Worm (Caenorhabditis elegans) whole organism, L4 larva: ENCODE data around the gene mdf-1.

ENCODE experiments used
- D1046.2 ChIP-seq: fragments of 200-800 bp; sonication (Bioruptor generic); IDR thresholded peaks from 2 replicates; pipeline ENCODE4 v1.3.6; 2022; ENCODE audit warnings: missing genetic modification characterization, missing compliant biosample characterization
- F37D6.2 ChIP-seq: sonication (generic microtip); optimal IDR thresholded peaks from 2 replicates; lab custom pipeline; 2016; ENCODE audit warnings: mild to moderate bottlenecking, missing genetic modification characterization, missing compliant biosample characterization
- Y5F2A.4 ChIP-seq: fragments of 200-800 bp; sonication (Bioruptor generic); optimal IDR thresholded peaks from 2 replicates; lab custom pipeline; 2018; ENCODE audit warnings: mild to moderate bottlenecking, missing genetic modification characterization, missing compliant biosample characterization
- aha-1 ChIP-seq: fragments of 150-350 bp; peaks from one replicate; lab custom pipeline; 2014; ENCODE audit warnings: missing biosample characterization, missing genetic modification characterization
- ama-1 ChIP-seq: fragments of 150-350 bp; optimal IDR thresholded peaks from 2 replicates; lab custom pipeline; 2014; ENCODE audit warnings: inconsistent platforms, mixed read lengths
- ceh-20 ChIP-seq: fragments of 200-800 bp; sonication (Bioruptor generic); IDR thresholded peaks from 2 replicates; pipeline ENCODE4 v1.3.6; 2022; ENCODE audit warnings: missing genetic modification reagents, missing genetic modification characterization, missing compliant biosample characterization
- ceh-44 ChIP-seq: fragments of 200-800 bp; sonication (Bioruptor generic); IDR thresholded peaks from 2 replicates; pipeline ENCODE4 v1.3.6; 2022; ENCODE audit warnings: missing genetic modification reagents, missing genetic modification characterization, missing compliant biosample characterization
- ceh-82 ChIP-seq: sonication (generic microtip); optimal IDR thresholded peaks from 2 replicates; lab custom pipeline; 2017; ENCODE audit warnings: missing biosample characterization, missing genetic modification characterization
- ces-1 ChIP-seq: fragments of 150-350 bp; sonication (generic microtip); optimal IDR thresholded peaks from 4 replicates; lab custom pipeline; 2014; ENCODE audit warnings: missing biosample characterization, missing genetic modification reagents, missing genetic modification characterization
- ctbp-1 ChIP-seq: fragments of 200-800 bp; sonication (Bioruptor generic); IDR thresholded peaks from 2 replicates; pipeline ENCODE4 v1.3.6; 2022; ENCODE audit warnings: missing genetic modification reagents, missing genetic modification characterization, missing compliant biosample characterization
- daf-12 ChIP-seq: fragments of 150-350 bp; optimal IDR thresholded peaks from 2 replicates; lab custom pipeline; 2014; ENCODE audit warnings: missing biosample characterization, missing genetic modification reagents, missing genetic modification characterization
- daf-8 ChIP-seq: fragments of 200-800 bp; sonication (Bioruptor generic); IDR thresholded peaks from 2 replicates; pipeline ENCODE4 v1.3.6; 2022; ENCODE audit warnings: missing genetic modification characterization, missing compliant biosample characterization
- dmd-8 ChIP-seq: fragments of 200-800 bp; sonication (Bioruptor generic); IDR thresholded peaks from 2 replicates; pipeline ENCODE4 v1.3.6; 2022; ENCODE audit warnings: missing genetic modification characterization, missing compliant biosample characterization
- duxl-1 ChIP-seq: sonication (generic microtip); optimal IDR thresholded peaks from 2 replicates; lab custom pipeline; 2016; ENCODE audit warnings: mild to moderate bottlenecking, missing genetic modification characterization, moderate library complexity, missing compliant biosample characterization; ENCODE audit not compliant: poor library complexity
- egl-43 ChIP-seq: fragments of 200-800 bp; sonication (Bioruptor generic); IDR thresholded peaks from 2 replicates; pipeline ENCODE4 v1.3.6; 2022; ENCODE audit warnings: missing genetic modification reagents, missing genetic modification characterization, missing compliant biosample characterization
- fkh-10 ChIP-seq: fragments of 150-350 bp; optimal IDR thresholded peaks from 2 replicates; lab custom pipeline; 2014; ENCODE audit warnings: missing biosample characterization, missing genetic modification reagents, missing genetic modification characterization
- hlh-11 ChIP-seq: fragments of 200-800 bp; sonication (Bioruptor generic); optimal IDR thresholded peaks from 2 replicates; lab custom pipeline; 2018; ENCODE audit warnings: mild to moderate bottlenecking, missing genetic modification characterization, missing compliant biosample characterization
- hmg-1.1 ChIP-seq: fragments of 200-800 bp; sonication (Bioruptor generic); IDR thresholded peaks from 2 replicates; pipeline ENCODE4 v1.3.6; 2022; ENCODE audit warnings: missing genetic modification reagents, missing genetic modification characterization, missing compliant biosample characterization
- lin-29 ChIP-seq: fragments of 200-800 bp; sonication (Bioruptor generic); IDR thresholded peaks from 2 replicates; pipeline ENCODE4 v1.3.6; 2022; ENCODE audit warnings: missing genetic modification reagents, missing genetic modification characterization, missing compliant biosample characterization
- madf-5 ChIP-seq, 2 experiments: fragments of 200-800 bp; sonication (Bioruptor generic); IDR thresholded peaks; 2 replicates each; pipeline ENCODE4 v1.3.6; 2022; ENCODE audit warnings: missing compliant biosample characterization in 2 of 2, missing genetic modification characterization in 2 of 2
- mdt-29 ChIP-seq: fragments of 200-800 bp; sonication (Bioruptor generic); IDR thresholded peaks from 2 replicates; pipeline ENCODE4 v1.3.6; 2022; ENCODE audit warnings: missing genetic modification reagents, missing genetic modification characterization, missing compliant biosample characterization
- mep-1 ChIP-seq: fragments of 150-350 bp; sonication (generic microtip); optimal IDR thresholded peaks from 3 replicates; lab custom pipeline; 2014; ENCODE audit warnings: missing biosample characterization, missing genetic modification characterization
- mxl-2 ChIP-seq: fragments of 200-800 bp; sonication (Bioruptor generic); conservative IDR thresholded peaks from 2 replicates; pipeline ENCODE4 v1.3.6; 2022; ENCODE audit warnings: missing genetic modification reagents, missing genetic modification characterization, missing compliant biosample characterization
- mxl-3 ChIP-seq: fragments of 200-800 bp; sonication (Bioruptor generic); optimal IDR thresholded peaks from 2 replicates; lab custom pipeline; 2018; ENCODE audit warnings: mild to moderate bottlenecking, missing genetic modification characterization, missing compliant biosample characterization
- nhr-10 ChIP-seq: fragments of 150-350 bp; optimal IDR thresholded peaks from 2 replicates; lab custom pipeline; 2014; ENCODE audit warnings: missing biosample characterization, missing genetic modification characterization
- nhr-102 ChIP-seq: sonication (generic microtip); optimal IDR thresholded peaks from 2 replicates; lab custom pipeline; 2016; ENCODE audit warnings: mild to moderate bottlenecking, missing genetic modification characterization, moderate library complexity, missing compliant biosample characterization
- nhr-11 ChIP-seq: fragments of 150-350 bp; optimal IDR thresholded peaks from 2 replicates; lab custom pipeline; 2014; ENCODE audit warnings: missing biosample characterization, missing genetic modification characterization
- nhr-111 ChIP-seq: fragments of 200-800 bp; sonication (Bioruptor generic); optimal IDR thresholded peaks from 2 replicates; lab custom pipeline; 2018; ENCODE audit warnings: mild to moderate bottlenecking, missing genetic modification characterization, missing compliant biosample characterization
- nhr-237 ChIP-seq: sonication (generic microtip); optimal IDR thresholded peaks from 2 replicates; lab custom pipeline; 2017; ENCODE audit warnings: missing biosample characterization, missing genetic modification characterization
- nhr-25 ChIP-seq: sonication (generic microtip); optimal IDR thresholded peaks from 2 replicates; lab custom pipeline; 2017; ENCODE audit warnings: missing genetic modification characterization, mild to moderate bottlenecking, missing compliant biosample characterization, antibody characterized with exemption, moderate library complexity, borderline replicate concordance; ENCODE audit not compliant: insufficient read depth
- nhr-28 ChIP-seq: fragments of 150-350 bp; optimal IDR thresholded peaks from 2 replicates; lab custom pipeline; 2014; ENCODE audit warnings: missing biosample characterization, missing genetic modification characterization
- nhr-42 ChIP-seq: fragments of 200-800 bp; sonication (Bioruptor generic); IDR thresholded peaks from 2 replicates; pipeline ENCODE4 v1.3.6; 2022; ENCODE audit warnings: missing genetic modification characterization, missing compliant biosample characterization
- nhr-48 ChIP-seq: sonication (generic microtip); optimal IDR thresholded peaks from 2 replicates; lab custom pipeline; 2016; ENCODE audit warnings: mild to moderate bottlenecking, missing genetic modification characterization, missing compliant biosample characterization
- pqm-1 ChIP-seq: sonication (generic microtip); optimal IDR thresholded peaks from 2 replicates; lab custom pipeline; 2017; ENCODE audit warnings: missing biosample characterization, missing genetic modification characterization
- saeg-2 ChIP-seq: fragments of 200-800 bp; sonication (Bioruptor generic); IDR thresholded peaks from 2 replicates; pipeline ENCODE4 v1.3.6; 2022; ENCODE audit warnings: missing genetic modification reagents, missing genetic modification characterization, missing compliant biosample characterization
- set-16 ChIP-seq: fragments of 200-800 bp; sonication (Bioruptor generic); IDR thresholded peaks from 2 replicates; pipeline ENCODE4 v1.3.6; 2022; ENCODE audit warnings: missing genetic modification reagents, missing genetic modification characterization, missing compliant biosample characterization
- skn-1 ChIP-seq: fragments of 150-350 bp; optimal IDR thresholded peaks from 2 replicates; lab custom pipeline; 2014; ENCODE audit warnings: missing biosample characterization, missing genetic modification characterization
- snpc-1.2 ChIP-seq: fragments of 200-800 bp; sonication (Bioruptor generic); IDR thresholded peaks from 2 replicates; pipeline ENCODE4 v1.3.6; 2022; ENCODE audit warnings: missing genetic modification reagents, missing genetic modification characterization, missing compliant biosample characterization
- snpc-4 ChIP-seq: fragments of 150-350 bp; optimal IDR thresholded peaks from 2 replicates; lab custom pipeline; 2014; ENCODE audit warnings: missing biosample characterization, missing genetic modification characterization
- unc-39 ChIP-seq: sonication (generic microtip); optimal IDR thresholded peaks from 2 replicates; lab custom pipeline; 2017; ENCODE audit warnings: missing biosample characterization, missing genetic modification characterization
- unc-62 ChIP-seq, 3 experiments: fragments of 150-350 bp in 1 of 3; sonication (generic microtip); optimal IDR thresholded peaks in 2 of 3; peaks in 1 of 3; 1 replicate in 1 of 3; 2 replicates in 2 of 3; lab custom pipeline; 2014 to 2017; ENCODE audit warnings: missing biosample characterization in 3 of 3, missing genetic modification characterization in 3 of 3, missing genetic modification reagents in 3 of 3, missing genotype in 1 of 3
- vab-7 ChIP-seq: fragments of 200-800 bp; sonication (Bioruptor generic); IDR thresholded peaks from 2 replicates; pipeline ENCODE4 v1.3.6; 2022; ENCODE audit warnings: missing genetic modification reagents, missing genetic modification characterization, missing compliant biosample characterization
- zfp-2 ChIP-seq: sonication (generic microtip); optimal IDR thresholded peaks from 2 replicates; lab custom pipeline; 2016; ENCODE audit warnings: mild to moderate bottlenecking, missing genetic modification characterization, missing compliant biosample characterization

The mdf-1 gene

ce11 chrV:9544176-9544632 is at the start of gene mdf-1 (continued):
- TF ChIP-seq D1046.2 (GFP tag; lab: Robert Waterston, UW) (peak; percentile 57; the same call in 1 of the 2 replicates), F37D6.2 (tag; lab: Kevin White, UChicago) (peak; percentile 23)

ce11 chrV:9590317-9590716 is 46.3 kb upstream of the mdf-1 start, which contains the start of gene K09G1.2:
Gene K09G1.2 (plus strand): TSS chrV:9590617.
- no peak for TF ChIP-seq lin-29 (GFP tag; lab: Robert Waterston, UW)
- TF ChIP-seq hlh-11 (tag; lab: Kevin White, UChicago) = no peak
- no peak for TF ChIP-seq pqm-1
- TF ChIP-seq nhr-10 (tag; lab: Kevin White, UChicago) = no peak
- no peak for TF ChIP-seq nhr-42 (GFP tag; lab: Robert Waterston, UW)
- no peak for TF ChIP-seq nhr-111 (GFP tag; lab: Kevin White, UChicago)
- TF ChIP-seq ces-1 (GFP tag; lab: Kevin White, UChicago) = no peak
- TF ChIP-seq D1046.2 (GFP tag; lab: Robert Waterston, UW) = no peak
- TF ChIP-seq zfp-2 (tag; lab: Kevin White, UChicago) = no peak
- TF ChIP-seq dmd-8 (GFP tag; lab: Robert Waterston, UW) = no peak
- no peak for TF ChIP-seq unc-39 (tag; lab: Kevin White, UChicago)

- no peak for TF ChIP-seq hmg-1.1 (GFP tag; lab: Robert Waterston, UW)
- no peak for TF ChIP-seq mdt-29 (GFP tag; lab: Robert Waterston, UW)
- peak; percentile 44 for TF ChIP-seq nhr-28 (tag; lab: Kevin White, UChicago)
Observed at ce11 chrV:9588574-9588973, 44.5 kb upstream of the mdf-1 start.

DNA sequence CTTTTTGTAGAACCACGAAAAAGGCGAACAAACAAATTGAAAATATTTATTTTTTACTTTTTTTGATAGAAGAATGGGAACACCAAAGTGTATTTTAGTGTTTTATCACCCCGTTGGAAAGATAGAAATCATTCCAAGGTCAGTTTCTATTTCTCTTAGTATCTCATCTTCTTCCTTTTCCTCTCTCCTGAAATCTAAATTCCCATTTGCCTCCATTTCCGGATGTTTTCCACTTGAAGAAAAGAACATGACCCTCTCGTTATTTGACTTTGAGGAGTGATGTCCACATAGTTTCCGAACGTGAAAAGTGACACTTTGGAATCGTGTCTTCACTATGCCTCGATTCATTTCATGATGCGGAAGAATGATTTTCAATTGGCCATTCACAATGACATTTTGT is 43.6 kb upstream of the mdf-1 start:
- TF ChIP-seq aha-1 (tag; lab: Kevin White, UChicago) (peak; percentile 94), set-16 (no peak)

ce11 chrV:9584263-9584662 is 40.2 kb upstream of the mdf-1 start:
- TF ChIP-seq daf-12 (no peak), mxl-3 (GFP tag; lab: Kevin White, UChicago) (no peak), ceh-20 (GFP tag; lab: Robert Waterston, UW) (no peak), set-16 (no peak), madf-5 (GFP tag; IDR thresholded peaks at IDR 0.05; lab: Robert Waterston, UW) (no peak), nhr-48 (tag; lab: Kevin White, UChicago) (no peak), ama-1 (no peak), egl-43 (GFP tag; lab: Robert Waterston, UW) (no peak), F37D6.2 (tag; lab: Kevin White, UChicago) (no peak), unc-62 (GFP tag; optimal IDR thresholded peaks at IDR 0.05 in 1 of 2; lab: Kevin White, UChicago) (peak in 1 of 2 experiments; percentile 62), unc-62 (tag; optimal IDR thresholded peaks at IDR 0.05; lab: Kevin White, UChicago) (no peak), D1046.2 (GFP tag; lab: Robert Waterston, UW) (no peak), mep-1 (tag; lab: Kevin White, UChicago) (no peak), fkh-10 (no peak), snpc-4 (tag; lab: Kevin White, UChicago) (no peak), aha-1 (tag; lab: Kevin White, UChicago) (peak; percentile 13)
- TF ChIP-seq, all 104 proteins: peak for 2

- TF ChIP-seq duxl-1 = no peak
- TF ChIP-seq skn-1 (tag; lab: Kevin White, UChicago) = no peak
- no peak for TF ChIP-seq nhr-25 (tag; lab: Kevin White, UChicago)
- TF ChIP-seq mxl-2 (GFP tag; lab: Robert Waterston, UW) = no peak
- no peak for TF ChIP-seq nhr-111 (GFP tag; lab: Kevin White, UChicago)
- TF ChIP-seq Y5F2A.4 (GFP tag; lab: Kevin White, UChicago) = no peak
- TF ChIP-seq nhr-102 (tag; lab: Kevin White, UChicago) = no peak
- no peak for TF ChIP-seq saeg-2 (GFP tag; lab: Robert Waterston, UW)
- no peak for TF ChIP-seq ceh-82 (tag; lab: Kevin White, UChicago)
- TF ChIP-seq ceh-20 (GFP tag; lab: Robert Waterston, UW) = no peak
- TF ChIP-seq ceh-44 (GFP tag; lab: Robert Waterston, UW) = no peak
- no peak for TF ChIP-seq nhr-11 (tag; lab: Kevin White, UChicago)
- no peak for TF ChIP-seq vab-7 (GFP tag; lab: Robert Waterston, UW)
- TF ChIP-seq snpc-1.2 = no peak
- TF ChIP-seq fkh-10 = no peak
- TF ChIP-seq nhr-237 (tag; lab: Kevin White, UChicago) = no peak
- TF ChIP-seq daf-8 (GFP tag; lab: Robert Waterston, UW) = no peak
- TF ChIP-seq ctbp-1 = no peak
- no peak for TF ChIP-seq aha-1 (tag; lab: Kevin White, UChicago)
Observed at ce11 chrV:9583323-9583644, 39.3 kb upstream of the mdf-1 start, which contains the start of gene K09G1.1. Gene K09G1.1 (plus strand): TSS chrV:9583545.
